Worm (Caenorhabditis elegans): ENCODE data around the gene fbxa-214.
A peak's percentile ranks its signal among the peaks of the same experiment; 100 is the strongest.
"Not testable (repeated sequence)": the region's sequence is repeated elsewhere in the genome, so short reads cannot be mapped to it uniquely, and the experiment has no call there.

Gene fbxa-214

DNA sequence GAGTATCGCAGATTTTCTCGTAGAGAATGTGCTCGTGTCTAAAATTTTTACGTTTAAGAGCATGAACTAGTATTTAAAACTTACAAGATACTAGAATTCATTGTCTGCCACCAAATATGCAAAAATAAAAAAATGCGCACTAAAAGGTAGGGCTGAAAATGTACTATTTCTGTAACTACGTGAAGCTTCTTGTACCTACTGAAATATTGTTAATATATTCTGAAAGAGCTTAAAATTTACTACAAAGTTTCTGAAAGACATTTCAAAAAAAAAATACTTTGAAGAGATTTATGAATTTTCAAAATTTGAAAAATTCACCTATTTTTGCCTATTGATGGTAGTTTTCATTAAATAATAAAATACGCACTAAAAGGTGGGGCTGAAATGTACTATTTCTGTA lies at the start of gene fbxa-214:
Gene fbxa-214, minus strand, starts transcription at position 101 of the 400 bp plus-strand sequence.
- TF ChIP-seq ztf-29, ztf-23, T22C8.4 (GFP tag; IDR thresholded peaks at IDR 0.05): not testable (repeated sequence)

DNA sequence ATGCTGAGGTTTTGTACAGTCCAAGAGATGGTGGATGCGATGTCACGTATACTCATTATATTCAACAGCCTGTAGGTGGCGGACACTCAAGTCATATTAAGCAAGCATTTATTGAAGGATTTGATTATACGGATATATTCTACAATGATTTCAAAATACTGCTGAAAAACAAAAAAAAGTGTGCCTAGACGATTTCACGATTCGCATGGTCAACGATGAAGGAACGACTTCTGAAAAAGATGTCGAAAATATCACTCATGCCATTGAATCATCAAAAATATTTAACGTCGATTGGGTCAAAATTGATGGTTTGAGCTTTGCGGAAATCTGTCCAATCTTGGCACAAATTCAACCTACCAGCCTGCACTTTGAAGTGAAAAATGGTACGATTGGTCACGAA lies 47.1 kb upstream of the fbxa-214 start:
- TF ChIP-seq ztf-23 (GFP tag; IDR thresholded peaks at IDR 0.05) (no peak), klf-2 (GFP tag; conservative IDR thresholded peaks at IDR 0.05) (no peak)

DNA sequence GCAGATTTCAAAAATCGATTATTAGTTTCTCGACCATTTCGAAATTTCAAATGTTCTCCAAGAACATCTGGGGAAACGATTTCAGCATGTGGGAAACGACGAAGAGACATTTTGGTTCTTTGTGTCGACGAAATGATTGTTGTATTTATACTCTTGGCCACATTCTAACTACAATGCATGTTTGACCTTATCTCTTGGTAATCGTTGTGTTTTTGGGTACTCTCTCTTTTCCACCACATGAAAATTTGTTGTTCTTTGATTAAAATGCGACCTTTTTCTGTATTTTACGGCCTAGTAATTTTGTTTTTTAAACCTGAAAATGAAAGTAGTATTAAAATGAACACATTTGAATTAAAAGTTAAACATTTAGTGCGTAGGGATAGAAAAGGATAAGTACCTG lies 43.0 kb upstream of the fbxa-214 start, which contains the start of gene F17A9.5:
Gene F17A9.5, minus strand, starts transcription at position 175 of the 400 bp plus-strand sequence.
- TF ChIP-seq T22C8.4 (GFP tag; IDR thresholded peaks at IDR 0.05) = no peak

DNA sequence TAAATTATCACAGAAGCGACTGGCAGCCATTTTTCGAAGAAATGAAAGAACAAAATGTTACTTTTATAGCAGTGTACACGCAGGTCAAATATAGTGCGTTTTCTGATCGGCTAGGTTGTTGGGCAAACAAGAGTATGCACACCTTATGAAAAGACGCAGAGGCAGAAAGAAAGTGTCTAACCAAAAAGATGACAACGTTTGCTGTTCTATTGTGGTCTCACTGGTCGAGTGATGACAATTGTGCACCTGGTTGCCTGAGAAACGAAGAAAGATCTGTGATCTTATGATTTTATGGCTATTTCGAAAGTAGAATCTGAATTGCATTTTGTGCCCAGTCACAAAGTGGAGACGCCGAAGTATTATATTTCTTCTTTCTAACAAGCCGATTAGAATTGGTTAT lies 40.7 kb upstream of the fbxa-214 start, which contains the start of gene F17A9.4:
Gene F17A9.4, minus strand, starts transcription at position 97 of the 400 bp plus-strand sequence.
- TF ChIP-seq ztf-29 (GFP tag; IDR thresholded peaks at IDR 0.05) (no peak), tab-1 (GFP tag; IDR thresholded peaks at IDR 0.05) (no peak), cog-1 (tag; optimal IDR thresholded peaks at IDR 0.05) (no peak), T22C8.4 (GFP tag; IDR thresholded peaks at IDR 0.05) (no peak), klf-2 (GFP tag; conservative IDR thresholded peaks at IDR 0.05) (no peak), ref-1 (GFP tag; conservative IDR thresholded peaks at IDR 0.05) (no peak), med-1 (GFP tag; optimal IDR thresholded peaks at IDR 0.05; ENCODE audit: insufficient read depth) (no peak), flt-1 (GFP tag; IDR thresholded peaks at IDR 0.05) (no peak), ztf-23 (GFP tag; IDR thresholded peaks at IDR 0.05) (no peak)

DNA sequence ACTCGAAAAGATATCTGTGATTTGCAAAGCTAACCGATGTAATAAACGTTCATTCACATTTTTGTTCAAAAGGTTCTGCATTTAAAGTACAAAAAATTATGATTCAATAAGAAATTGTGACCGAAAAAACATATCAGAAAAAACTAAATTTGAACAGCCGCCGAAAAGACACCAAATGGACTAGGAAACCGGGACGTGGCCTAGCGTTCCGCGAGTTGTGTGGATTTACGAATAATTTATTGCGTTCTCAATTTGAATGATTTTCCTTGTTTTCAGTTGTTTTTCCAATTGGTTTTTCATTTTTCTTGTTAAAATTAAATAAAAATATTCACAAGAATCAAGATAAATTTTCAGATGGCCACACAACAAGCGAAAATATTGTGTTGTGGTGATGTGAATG lies 37.6 kb upstream of the fbxa-214 start, which contains the start of gene cwf-19L1:
Gene cwf-19L1, plus strand, starts transcription at position 355 of the 400 bp plus-strand sequence.
- TF ChIP-seq klf-2 (GFP tag; conservative IDR thresholded peaks at IDR 0.05) (no peak; the same call in 1 of the 2 replicates), T22C8.4 (GFP tag; IDR thresholded peaks at IDR 0.05) (no peak), tab-1 (GFP tag; IDR thresholded peaks at IDR 0.05) (no peak), ref-1 (GFP tag; conservative IDR thresholded peaks at IDR 0.05) (no peak), cog-1 (tag; optimal IDR thresholded peaks at IDR 0.05) (peak; percentile 65), ztf-23 (GFP tag; IDR thresholded peaks at IDR 0.05) (0 out of 2 replicates have a peak, but pooled peaks have one; percentile 51), med-1 (GFP tag; optimal IDR thresholded peaks at IDR 0.05; ENCODE audit: insufficient read depth) (no peak), flt-1 (GFP tag; IDR thresholded peaks at IDR 0.05) (no peak), ztf-29 (GFP tag; IDR thresholded peaks at IDR 0.05) (no peak)

DNA sequence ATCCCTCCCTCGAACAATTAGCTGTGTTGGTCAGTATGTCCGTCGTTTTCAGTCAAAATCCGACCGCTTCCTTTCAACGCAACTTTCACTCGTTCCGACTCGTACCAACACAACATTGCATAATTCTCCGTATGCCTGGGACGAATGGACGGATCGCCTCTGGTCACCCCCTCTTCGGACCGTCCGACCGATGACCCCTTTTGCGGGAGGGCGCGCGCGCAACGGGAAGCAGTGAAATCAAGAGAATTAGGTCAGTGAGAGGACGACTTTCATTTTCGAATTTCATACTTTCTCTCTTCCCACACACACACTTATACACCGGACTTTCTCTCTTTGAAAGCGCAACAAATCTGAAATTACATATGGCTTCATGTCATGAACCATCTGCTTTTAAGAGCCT lies 35.5 kb upstream of the fbxa-214 start, which contains the start of gene atf-8:
Gene atf-8, plus strand, starts transcription at position 234 of the 400 bp plus-strand sequence.
- TF ChIP-seq tab-1 (GFP tag; IDR thresholded peaks at IDR 0.05) (no peak), flt-1 (GFP tag; IDR thresholded peaks at IDR 0.05) (no peak), ztf-23 (GFP tag; IDR thresholded peaks at IDR 0.05) (no peak), ztf-29 (GFP tag; IDR thresholded peaks at IDR 0.05) (no peak), ref-1 (GFP tag; conservative IDR thresholded peaks at IDR 0.05) (no peak), klf-2 (GFP tag; conservative IDR thresholded peaks at IDR 0.05) (no peak)

DNA sequence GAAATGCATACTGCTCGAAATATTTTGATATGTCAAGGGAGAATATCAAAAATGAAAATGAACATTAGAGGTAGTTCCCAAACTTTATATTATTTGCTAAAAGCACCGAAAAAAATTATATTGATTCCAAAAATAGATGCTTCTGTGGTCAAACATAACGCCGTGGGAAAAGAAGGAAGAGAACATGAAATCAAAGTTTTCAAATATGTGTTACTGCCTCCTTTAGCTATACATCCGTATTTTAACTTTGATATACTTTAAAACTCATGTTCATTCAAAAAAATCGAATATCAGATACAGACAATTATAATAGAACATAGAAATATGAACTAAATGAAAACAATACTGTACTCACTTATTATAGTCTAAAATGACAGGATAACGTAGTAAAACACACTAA lies 33.6 kb upstream of the fbxa-214 start, which contains the start of gene Y38A10A.11:
Gene Y38A10A.11, minus strand, starts transcription at position 101 of the 400 bp plus-strand sequence.
- TF ChIP-seq med-1 (GFP tag; optimal IDR thresholded peaks at IDR 0.05; ENCODE audit: insufficient read depth) (no peak), klf-2 (GFP tag; conservative IDR thresholded peaks at IDR 0.05) (no peak), flt-1 (GFP tag; IDR thresholded peaks at IDR 0.05) (no peak), cog-1 (tag; optimal IDR thresholded peaks at IDR 0.05) (no peak), tab-1 (GFP tag; IDR thresholded peaks at IDR 0.05) (no peak), T22C8.4 (GFP tag; IDR thresholded peaks at IDR 0.05) (no peak), ztf-29 (GFP tag; IDR thresholded peaks at IDR 0.05) (no peak)

DNA sequence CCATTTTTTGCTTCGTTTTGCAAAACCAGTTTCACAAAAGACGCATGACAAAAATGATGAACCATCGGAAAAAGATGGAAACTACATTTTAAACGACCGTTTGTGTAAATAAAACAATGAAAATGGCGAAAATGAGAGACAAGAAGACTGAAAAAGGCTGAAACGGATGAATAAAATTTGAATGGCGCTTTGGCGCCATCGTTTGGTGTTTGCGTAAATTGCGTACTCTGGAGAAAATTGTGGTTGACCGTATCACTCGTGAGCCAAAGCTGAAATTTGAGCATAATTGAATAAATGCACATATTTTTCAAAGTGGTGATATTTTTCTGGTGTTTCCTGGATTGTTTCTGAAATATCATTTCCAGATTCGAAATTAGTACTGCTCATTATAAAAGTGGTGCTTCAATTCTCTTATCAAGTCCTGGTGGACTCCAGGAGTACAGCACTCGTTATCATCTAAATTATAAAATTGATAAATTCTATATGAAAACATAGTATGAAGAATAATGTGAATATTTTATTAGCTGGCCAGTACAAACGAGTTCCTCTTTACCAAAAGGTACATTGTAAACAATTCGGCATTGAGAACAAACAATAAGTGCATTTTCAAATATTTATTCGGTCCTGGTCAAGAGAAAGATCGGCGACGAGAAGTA lies 31.5 kb upstream of the fbxa-214 start:
- TF ChIP-seq med-1 (GFP tag; optimal IDR thresholded peaks at IDR 0.05; ENCODE audit: insufficient read depth) (no peak), ref-1 (GFP tag; conservative IDR thresholded peaks at IDR 0.05) (no peak), T22C8.4 (GFP tag; IDR thresholded peaks at IDR 0.05) (no peak), ztf-29 (GFP tag; IDR thresholded peaks at IDR 0.05) (no peak), ztf-23 (GFP tag; IDR thresholded peaks at IDR 0.05) (no peak), klf-2 (GFP tag; conservative IDR thresholded peaks at IDR 0.05) (no peak), tab-1 (GFP tag; IDR thresholded peaks at IDR 0.05) (no peak)

DNA sequence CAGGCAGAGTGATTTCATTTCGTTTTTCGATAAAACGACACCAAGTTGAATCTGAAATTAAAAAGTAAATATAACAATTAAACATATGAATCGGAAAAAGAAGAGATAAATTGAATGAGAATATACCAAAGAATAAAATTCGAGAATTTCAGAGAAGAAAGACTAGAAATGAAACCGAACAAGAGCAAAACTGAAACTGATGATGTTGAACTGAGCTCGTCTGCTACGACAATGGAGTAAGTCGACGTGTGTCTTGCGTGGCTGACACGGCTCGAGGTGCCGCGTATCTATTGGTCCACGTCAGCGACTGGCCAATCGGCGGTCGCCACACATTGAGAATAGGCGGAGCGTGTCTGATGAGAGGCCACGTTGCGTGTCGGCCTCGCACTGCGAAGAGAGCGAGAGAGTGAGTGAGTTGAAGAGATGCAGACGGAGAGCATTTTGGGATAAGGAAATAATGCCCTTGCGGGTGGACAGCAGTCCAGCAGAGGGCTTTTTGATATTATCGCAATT lies 30.7 kb upstream of the fbxa-214 start, which contains the start of gene crt-1:
Gene crt-1, minus strand, starts transcription at position 51 of the 513 bp plus-strand sequence.
- peak; percentile 61 for TF ChIP-seq flt-1 (GFP tag; IDR thresholded peaks at IDR 0.05)
- no peak for TF ChIP-seq T22C8.4 (GFP tag; IDR thresholded peaks at IDR 0.05)
- no peak for TF ChIP-seq ztf-23 (GFP tag; IDR thresholded peaks at IDR 0.05)
- no peak for TF ChIP-seq klf-2 (GFP tag; conservative IDR thresholded peaks at IDR 0.05)
- TF ChIP-seq ref-1 (GFP tag; conservative IDR thresholded peaks at IDR 0.05) = no peak
- no peak for TF ChIP-seq med-1 (GFP tag; optimal IDR thresholded peaks at IDR 0.05; ENCODE audit: insufficient read depth)
- TF ChIP-seq ztf-29 (GFP tag; IDR thresholded peaks at IDR 0.05) = no peak; the same call in 1 of the 2 replicates
- TF ChIP-seq cog-1 (tag; optimal IDR thresholded peaks at IDR 0.05) = peak; percentile 79

DNA sequence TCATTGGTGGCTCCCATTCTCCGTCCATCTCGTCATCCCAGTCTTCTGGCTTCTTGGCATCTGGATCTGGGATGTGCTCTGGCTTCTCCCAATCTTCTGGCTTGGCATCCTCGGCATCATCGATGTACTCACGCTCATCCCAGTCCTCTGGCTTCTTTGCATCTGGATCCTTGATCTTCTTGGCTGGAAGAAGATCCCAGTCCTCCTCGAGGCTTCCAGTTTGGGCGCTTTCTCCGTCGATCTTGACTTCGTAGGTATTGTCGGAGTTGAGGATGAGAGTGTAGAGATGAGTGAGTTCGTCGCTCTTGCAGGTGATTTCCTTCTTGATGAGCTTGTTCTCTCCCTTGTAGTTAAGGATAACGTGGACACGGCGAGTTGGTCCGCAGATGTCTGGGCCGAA lies 29.8 kb upstream of the fbxa-214 start:
- 0 out of 2 replicates have a peak, but pooled peaks have one; percentile 5 for TF ChIP-seq tab-1 (GFP tag; IDR thresholded peaks at IDR 0.05)
- TF ChIP-seq klf-2 (GFP tag; conservative IDR thresholded peaks at IDR 0.05) = no peak
